Fruit fly (Drosophila melanogaster) whole organism: ENCODE results near the gene PEK.

Experiments
- CG8478 ChIP-seq: fragments of >200 bp; optimal IDR thresholded peaks from 2 replicates; lab custom pipeline; 2018; ENCODE audit warnings: inconsistent platforms
- Dll ChIP-seq: fragments of >200 bp; optimal IDR thresholded peaks from 2 replicates; lab custom pipeline; 2017
- pan ChIP-seq: fragments of >200 bp; optimal IDR thresholded peaks from 2 replicates; lab custom pipeline; 2017
- psq ChIP-seq: fragments of >200 bp; optimal IDR thresholded peaks from 2 replicates; lab custom pipeline; 2017
- usp ChIP-seq: fragments of >200 bp; optimal IDR thresholded peaks from 2 replicates; lab custom pipeline; 2017; ENCODE audit warnings: missing biosample characterization, missing genetic modification characterization, mixed read lengths

DNA sequence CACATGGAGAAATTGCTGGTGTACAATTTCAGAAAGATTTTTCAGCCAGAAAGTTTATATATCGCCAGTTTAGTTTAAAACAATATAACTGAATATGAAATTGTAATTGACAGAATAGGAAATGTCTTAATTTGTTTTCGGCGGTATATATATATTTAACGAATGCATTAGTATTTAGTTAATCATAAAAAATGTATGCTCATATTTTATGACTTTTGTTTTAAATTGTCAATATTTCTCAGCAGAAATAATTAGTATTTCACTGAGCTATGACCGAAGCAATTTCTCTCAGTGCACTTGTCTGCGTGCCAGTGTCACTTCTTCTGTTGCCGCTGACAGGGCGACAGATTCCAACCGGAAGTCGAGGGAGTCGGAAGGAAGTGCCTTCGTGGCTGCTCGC is 51.6 kb downstream of the PEK start:
- no peak for TF ChIP-seq CG8478 (lab: Kevin White, UChicago)
- TF ChIP-seq psq, result no peak
- TF ChIP-seq Dll (lab: Kevin White, UChicago), result no peak
- no peak for TF ChIP-seq pan (lab: Kevin White, UChicago)
- TF ChIP-seq usp (GFP tag; lab: Kevin White, UChicago), result no peak
